Worm (Caenorhabditis elegans) whole organism, young adult: ENCODE data around the gene R11F4.1.

Experiments used
- Y53G8AR.9 ChIP-seq: fragments of 200-800 bp; sonication (Bioruptor generic); conservative IDR thresholded peaks from 2 replicates; pipeline ENCODE4 v1.3.6; 2022; ENCODE audit warnings: missing genetic modification reagents, missing genetic modification characterization, missing compliant biosample characterization
- gei-17 ChIP-seq: fragments of 200-800 bp; sonication (Bioruptor generic); optimal IDR thresholded peaks from 2 replicates; lab custom pipeline; 2018; ENCODE audit warnings: mild to moderate bottlenecking, missing genetic modification characterization, missing compliant biosample characterization
- hmg-20 ChIP-seq: fragments of 200-800 bp; sonication (Bioruptor generic); IDR thresholded peaks from 2 replicates; pipeline ENCODE4 v1.3.6; 2022; ENCODE audit warnings: missing genetic modification reagents, missing genetic modification characterization, missing compliant biosample characterization
- lin-35 ChIP-seq, 3 experiments: fragments of 150-350 bp in 2 of 3; sonication (generic microtip) in 1 of 3; optimal IDR thresholded peaks; 2 replicates each; lab custom pipeline; 2014 to 2018; ENCODE audit warnings: missing biosample characterization in 3 of 3, missing genetic modification characterization in 3 of 3, missing genetic modification reagents in 3 of 3
- lin-40 ChIP-seq: sonication (generic microtip); optimal IDR thresholded peaks from 2 replicates; lab custom pipeline; 2016; ENCODE audit warnings: missing genetic modification characterization, mild to moderate bottlenecking, missing compliant biosample characterization, missing genotype, missing genetic modification reagents
- madf-10 ChIP-seq: sonication (generic microtip); optimal IDR thresholded peaks from 2 replicates; lab custom pipeline; 2016; ENCODE audit warnings: mild to moderate bottlenecking, missing genetic modification characterization, missing compliant biosample characterization
- mel-28 ChIP-seq: sonication (generic microtip); optimal IDR thresholded peaks from 2 replicates; lab custom pipeline; 2016; ENCODE audit warnings: borderline replicate concordance, mild to moderate bottlenecking, missing genetic modification characterization, missing compliant biosample characterization
- pha-4 ChIP-seq: fragments of 150-350 bp; sonication (generic microtip); optimal IDR thresholded peaks from 2 replicates; lab custom pipeline; 2014; ENCODE audit warnings: missing biosample characterization, missing genetic modification reagents, missing genetic modification characterization
- rec-8 ChIP-seq, 2 experiments: sonication (generic microtip); optimal IDR thresholded peaks; 2 replicates each; lab custom pipeline; 2016; ENCODE audit warnings: mild to moderate bottlenecking in 2 of 2, missing genetic modification characterization in 2 of 2, missing genetic modification reagents in 2 of 2, missing genotype in 2 of 2, missing biosample characterization in 1 of 2, missing compliant biosample characterization in 1 of 2, moderate library complexity in 1 of 2
- snpc-4 ChIP-seq, 5 experiments: fragments of 150-350 bp in 1 of 5; sonication (generic microtip) in 4 of 5; optimal IDR thresholded peaks; 2 replicates each; lab custom pipeline; 2014 to 2018; ENCODE audit warnings: missing genetic modification characterization in 5 of 5, missing biosample characterization in 3 of 5, antibody characterized with exemption in 2 of 5, mild to moderate bottlenecking in 2 of 5, missing compliant biosample characterization in 2 of 5, missing genotype in 2 of 5, moderate library complexity in 2 of 5, missing genetic modification reagents in 1 of 5
- unc-62 ChIP-seq: fragments of 150-350 bp; optimal IDR thresholded peaks from 2 replicates; lab custom pipeline; 2014; ENCODE audit warnings: missing biosample characterization, missing genetic modification reagents, missing genetic modification characterization

ce11 chrII:4129450-4129849 lies 37.7 kb downstream of the R11F4.1 start:
- no peak for TF ChIP-seq lin-35 (GFP tag; optimal IDR thresholded peaks at IDR 0.05; lab: Kevin White, UChicago)
- no peak for TF ChIP-seq madf-10 (tag; lab: Kevin White, UChicago)
- TF ChIP-seq mel-28 (tag; lab: Kevin White, UChicago) = no peak
- TF ChIP-seq rec-8 (tag; optimal IDR thresholded peaks at IDR 0.05; lab: Kevin White, UChicago) = no peak
- no peak for TF ChIP-seq hmg-20
- no peak for TF ChIP-seq Y53G8AR.9 (GFP tag; lab: Robert Waterston, UW)
- no peak for TF ChIP-seq snpc-4 (GFP tag; optimal IDR thresholded peaks at IDR 0.05; lab: Kevin White, UChicago)
- TF ChIP-seq snpc-4 (tag; optimal IDR thresholded peaks at IDR 0.05; lab: Kevin White, UChicago) = no peak
- no peak for TF ChIP-seq unc-62
- no peak for TF ChIP-seq lin-40 (tag; lab: Kevin White, UChicago)
- TF ChIP-seq gei-17 = no peak
- no peak for TF ChIP-seq pha-4
